Worm (Caenorhabditis elegans) whole organism, L3 larva: ENCODE measurements around the gene irld-51.

Experiments used
- R02D3.7 ChIP-seq: fragments of 150-350 bp; optimal IDR thresholded peaks from 2 replicates; lab custom pipeline; 2014; ENCODE audit warnings: missing biosample characterization, missing genetic modification characterization
- mdl-1 ChIP-seq: fragments of 150-350 bp; optimal IDR thresholded peaks from 2 replicates; lab custom pipeline; 2014; ENCODE audit warnings: missing biosample characterization, missing genetic modification characterization
- nfya-1 ChIP-seq: sonication (generic microtip); optimal IDR thresholded peaks from 2 replicates; lab custom pipeline; 2017; ENCODE audit warnings: missing genetic modification characterization, mild to moderate bottlenecking, missing compliant biosample characterization, antibody characterized with exemption, moderate library complexity; ENCODE audit not compliant: insufficient read depth
- snpc-4 ChIP-seq: fragments of 150-350 bp; optimal IDR thresholded peaks from 2 replicates; lab custom pipeline; 2014; ENCODE audit warnings: missing biosample characterization, missing genetic modification characterization

ce11 chrII:2943966-2944365 lies 8.6 kb downstream of the irld-51 start, which contains the start of the genes irld-50 and irld-49:
- no peak for TF ChIP-seq snpc-4
- TF ChIP-seq R02D3.7 (tag; lab: Kevin White, UChicago) = no peak
- TF ChIP-seq nfya-1 (tag; lab: Kevin White, UChicago) = no peak
- TF ChIP-seq mdl-1 = no peak
